Fruit fly (Drosophila melanogaster): ENCODE measurements around the gene CG34448.

Gene CG34448

DNA sequence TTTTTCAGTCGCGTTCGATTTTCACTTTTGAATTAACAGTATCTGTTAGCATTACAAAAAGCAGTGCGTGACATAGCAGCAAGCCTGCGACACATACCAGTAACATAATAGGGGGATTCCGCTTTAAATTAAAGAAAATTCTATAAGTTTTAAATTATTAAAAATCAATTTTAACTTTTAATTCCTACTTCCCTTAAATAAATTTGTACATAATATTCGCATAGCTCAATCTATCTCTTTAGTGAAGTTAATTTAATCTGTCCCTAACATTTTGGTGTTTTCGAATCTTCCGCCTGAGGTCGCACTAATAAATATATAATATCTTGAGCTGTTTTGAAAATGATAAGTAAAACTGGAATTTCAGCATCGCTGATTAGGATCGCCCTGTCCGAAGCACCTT is 2.7 kb upstream of the CG34448 start, which contains the start of gene CG9886 (continued):
- TF ChIP-seq B-H1 (GFP tag; IDR thresholded peaks at IDR 0.05) (peak; percentile 12; the same call in 1 of the 3 replicates), CG1602 (GFP tag; optimal IDR thresholded peaks at IDR 0.05) (peak; percentile 62), Oli (tag; optimal IDR thresholded peaks at IDR 0.05) (peak; percentile 62), CG10979 (tag; optimal IDR thresholded peaks at IDR 0.05) (peak; percentile 68), Dek (tag; optimal IDR thresholded peaks at IDR 0.05) (peak; percentile 57), CG9437 (GFP tag; optimal IDR thresholded peaks at IDR 0.05) (peak; percentile 21), Sry-β (GFP tag; optimal IDR thresholded peaks at IDR 0.05) (no peak), onecut (GFP tag; IDR thresholded peaks at IDR 0.05) (peak; percentile 33; the same call in 1 of the 2 replicates), bab2 (GFP tag; optimal IDR thresholded peaks at IDR 0.05) (no peak), CG8359 (GFP tag; optimal IDR thresholded peaks at IDR 0.05; ENCODE audit: borderline replicate concordance) (no peak), stc (GFP tag; IDR thresholded peaks at IDR 0.05) (0 out of 2 replicates have a peak, but pooled peaks have one; percentile 27), YL-1 (GFP tag; optimal IDR thresholded peaks at IDR 0.05) (peak; percentile 30), CG32767 (GFP tag; IDR thresholded peaks at IDR 0.05) (peak; percentile 54; the same call in 1 of the 2 replicates), CG2202 (tag; optimal IDR thresholded peaks at IDR 0.05) (peak; percentile 39), zen (tag; optimal IDR thresholded peaks at IDR 0.05) (peak; percentile 76), Med (GFP tag) (peak; percentile 72), CG3281 (GFP tag; optimal IDR thresholded peaks at IDR 0.05) (peak; percentile 52), ttk (GFP tag; IDR thresholded peaks at IDR 0.05) (peak; percentile 47; the same call in 1 of the 2 replicates), CG4820 (GFP tag; optimal IDR thresholded peaks at IDR 0.05) (peak; percentile 33), odd (GFP tag; optimal IDR thresholded peaks at IDR 0.05) (peak; percentile 35), dmrt11E (tag; optimal IDR thresholded peaks at IDR 0.05) (peak; percentile 80), Hsf (GFP tag; optimal IDR thresholded peaks at IDR 0.05) (peak; percentile 56), CG3407 (GFP tag; optimal IDR thresholded peaks at IDR 0.05) (peak; percentile 7), CG12744 (GFP tag; optimal IDR thresholded peaks at IDR 0.05) (peak; percentile 16), Mad (GFP tag; optimal IDR thresholded peaks at IDR 0.05) (peak; percentile 50), CG12659 (GFP tag; optimal IDR thresholded peaks at IDR 0.05) (peak; percentile 49), CG13775 (GFP tag; optimal IDR thresholded peaks at IDR 0.05) (peak; percentile 67), tap (tag; optimal IDR thresholded peaks at IDR 0.05) (peak; percentile 68), CG14710 (tag; optimal IDR thresholded peaks at IDR 0.05) (peak; percentile 77), Spps (tag; optimal IDR thresholded peaks at IDR 0.05) (peak; percentile 39), grn (GFP tag; optimal IDR thresholded peaks at IDR 0.05) (peak; percentile 51), CG6765 (GFP tag; optimal IDR thresholded peaks at IDR 0.05) (peak; percentile 41), insv (GFP tag; optimal IDR thresholded peaks at IDR 0.05) (no peak), sug (tag; optimal IDR thresholded peaks at IDR 0.05) (no peak), Sox100B (GFP tag; optimal IDR thresholded peaks at IDR 0.05) (peak; percentile 39), Abd-B (GFP tag; optimal IDR thresholded peaks at IDR 0.05) (peak; percentile 12), HLH54F (GFP tag; optimal IDR thresholded peaks at IDR 0.05) (no peak), Hr51 (GFP tag; optimal IDR thresholded peaks at IDR 0.05) (peak; percentile 3 to 78), Meics (GFP tag; optimal IDR thresholded peaks at IDR 0.05) (peak; percentile 68), NfI (GFP tag; optimal IDR thresholded peaks at IDR 0.05) (peak; percentile 62), CG11504 (tag; optimal IDR thresholded peaks at IDR 0.05) (peak; percentile 81), jing (GFP tag; optimal IDR thresholded peaks at IDR 0.05) (peak; percentile 21), trem (tag; optimal IDR thresholded peaks at IDR 0.05) (peak; percentile 82), CG17359 (tag; optimal IDR thresholded peaks at IDR 0.05) (peak; percentile 67), Rfx (GFP tag; IDR thresholded peaks at IDR 0.05) (peak; percentile 61), so (GFP tag; IDR thresholded peaks at IDR 0.05) (no peak), CG17361 (GFP tag; IDR thresholded peaks at IDR 0.05) (peak; percentile 82), tup (GFP tag; optimal IDR thresholded peaks at IDR 0.05) (peak; percentile 15), CG15269 (tag; optimal IDR thresholded peaks at IDR 0.05) (peak; percentile 71)
